Worm (Caenorhabditis elegans) whole organism, young adult: ENCODE data around the gene dpy-18.

Experiments
- Y53F4B.3 ChIP-seq: fragments of 200-800 bp; sonication (Bioruptor generic); IDR thresholded peaks from 2 replicates; pipeline ENCODE4 v1.3.6; 2022; ENCODE audit warnings: missing genetic modification reagents, missing genetic modification characterization, missing compliant biosample characterization
- attf-5 ChIP-seq: fragments of 200-800 bp; sonication (Bioruptor generic); optimal IDR thresholded peaks from 2 replicates; lab custom pipeline; 2018; ENCODE audit warnings: mild to moderate bottlenecking, missing genetic modification characterization, missing compliant biosample characterization
- cebp-2 ChIP-seq: fragments of 200-800 bp; sonication (Bioruptor generic); IDR thresholded peaks from 2 replicates; pipeline ENCODE4 v1.3.6; 2022; ENCODE audit warnings: missing genetic modification characterization, missing compliant biosample characterization
- dpff-1 ChIP-seq: sonication (generic microtip); optimal IDR thresholded peaks from 2 replicates; lab custom pipeline; 2017; ENCODE audit warnings: mild to moderate bottlenecking, missing genetic modification characterization, missing compliant biosample characterization
- hsf-1 ChIP-seq: fragments of 200-800 bp; sonication (Bioruptor generic); IDR thresholded peaks from 2 replicates; pipeline ENCODE4 v1.3.6; 2022; ENCODE audit warnings: missing genetic modification reagents, missing genetic modification characterization, missing compliant biosample characterization
- lin-35 ChIP-seq, 3 experiments: fragments of 150-350 bp in 2 of 3; sonication (generic microtip) in 1 of 3; optimal IDR thresholded peaks; 2 replicates each; lab custom pipeline; 2014 to 2018; ENCODE audit warnings: missing biosample characterization in 3 of 3, missing genetic modification characterization in 3 of 3, missing genetic modification reagents in 3 of 3
- lin-54 ChIP-seq: fragments of 200-800 bp; sonication (Bioruptor generic); optimal IDR thresholded peaks from 2 replicates; lab custom pipeline; 2018; ENCODE audit warnings: mild to moderate bottlenecking, missing genetic modification characterization, missing compliant biosample characterization
- nfya-1 ChIP-seq: sonication (generic microtip); optimal IDR thresholded peaks from 2 replicates; lab custom pipeline; 2017; ENCODE audit warnings: antibody characterized with exemption, missing compliant biosample characterization, missing genetic modification characterization, borderline replicate concordance; ENCODE audit not compliant: insufficient read depth
- pbrm-1 ChIP-seq: fragments of 200-800 bp; sonication (Bioruptor generic); IDR thresholded peaks from 2 replicates; pipeline ENCODE4 v1.3.6; 2022; ENCODE audit warnings: missing genetic modification reagents, missing genetic modification characterization, missing compliant biosample characterization
- pha-4 ChIP-seq: fragments of 150-350 bp; sonication (generic microtip); optimal IDR thresholded peaks from 2 replicates; lab custom pipeline; 2014; ENCODE audit warnings: missing biosample characterization, missing genetic modification reagents, missing genetic modification characterization
- rcor-1 ChIP-seq: fragments of 200-800 bp; sonication (Bioruptor generic); IDR thresholded peaks from 2 replicates; pipeline ENCODE4 v1.3.6; 2022; ENCODE audit warnings: missing genetic modification reagents, missing genetic modification characterization, missing compliant biosample characterization
- sea-2 ChIP-seq: fragments of 200-800 bp; sonication (Bioruptor generic); IDR thresholded peaks from 2 replicates; pipeline ENCODE4 v1.3.6; 2022; ENCODE audit warnings: missing genetic modification characterization, missing compliant biosample characterization
- snpc-4 ChIP-seq, 5 experiments: fragments of 150-350 bp in 1 of 5; sonication (generic microtip) in 4 of 5; optimal IDR thresholded peaks; 2 replicates each; lab custom pipeline; 2014 to 2018; ENCODE audit warnings: missing genetic modification characterization in 5 of 5, missing biosample characterization in 3 of 5, antibody characterized with exemption in 2 of 5, mild to moderate bottlenecking in 2 of 5, missing compliant biosample characterization in 2 of 5, missing genotype in 2 of 5, moderate library complexity in 2 of 5, missing genetic modification reagents in 1 of 5
- unc-130 ChIP-seq: sonication (generic microtip); optimal IDR thresholded peaks from 2 replicates; lab custom pipeline; 2016; ENCODE audit warnings: missing genetic modification reagents, missing genetic modification characterization, missing compliant biosample characterization

- TF ChIP-seq cebp-2 (no peak), rcor-1 (GFP tag; lab: Robert Waterston, UW) (no peak), attf-5 (GFP tag; lab: Kevin White, UChicago) (no peak), lin-54 (GFP tag; lab: Kevin White, UChicago) (no peak), sea-2 (GFP tag; lab: Robert Waterston, UW) (no peak), dpff-1 (tag; lab: Kevin White, UChicago) (no peak), pbrm-1 (GFP tag; lab: Robert Waterston, UW) (no peak), Y53F4B.3 (no peak), snpc-4 (GFP tag; optimal IDR thresholded peaks at IDR 0.05; lab: Kevin White, UChicago) (no peak), snpc-4 (tag; optimal IDR thresholded peaks at IDR 0.05; lab: Kevin White, UChicago) (peak; percentile 89 to 95 (median 92)), lin-35 (GFP tag; optimal IDR thresholded peaks at IDR 0.05; lab: Kevin White, UChicago) (no peak), nfya-1 (tag; lab: Kevin White, UChicago) (no peak), pha-4 (no peak), unc-130 (GFP tag; lab: Kevin White, UChicago) (no peak), hsf-1 (GFP tag; lab: Robert Waterston, UW) (no peak)
These were observed 5.4 kb downstream of the dpy-18 start for ce11 chrIII:11372199-11372938.
